Fruit fly (Drosophila melanogaster) whole organism, embryonic: ENCODE results near the gene CG14340.

Experiments used
- ATbp ChIP-seq: fragments of 200-800 bp; sonication (Bioruptor generic); optimal IDR thresholded peaks from 2 replicates; lab custom pipeline; 2017; ENCODE audit warnings: missing biosample characterization, mild to moderate bottlenecking, missing genetic modification characterization, missing genetic modification reagents
- B-H2 ChIP-seq: fragments of 200-800 bp; sonication (Bioruptor generic); optimal IDR thresholded peaks from 2 replicates; lab custom pipeline; 2018; ENCODE audit warnings: missing biosample characterization, mild to moderate bottlenecking, missing genetic modification characterization
- BtbVII ChIP-seq: fragments of 200-800 bp; sonication (Bioruptor generic); optimal IDR thresholded peaks from 3 replicates; lab custom pipeline; 2017; ENCODE audit warnings: missing biosample characterization, mild to moderate bottlenecking, missing genetic modification characterization
- CG10366 ChIP-seq: fragments of 200-800 bp; sonication (Bioruptor generic); IDR thresholded peaks from 2 replicates; pipeline ENCODE4 v1.3.6; 2022; ENCODE audit warnings: missing biosample characterization, missing genetic modification characterization
- CG11504 ChIP-seq: fragments of 200-800 bp; sonication (Bioruptor generic); optimal IDR thresholded peaks from 3 replicates; lab custom pipeline; 2019; ENCODE audit warnings: missing biosample characterization, mild to moderate bottlenecking, missing genetic modification characterization, moderate library complexity
- CG11723 ChIP-seq: fragments of 200-800 bp; sonication (Bioruptor generic); optimal IDR thresholded peaks from 2 replicates; lab custom pipeline; 2017; ENCODE audit warnings: missing biosample characterization, mild to moderate bottlenecking, missing genetic modification characterization
- CG12155 ChIP-seq: fragments of 200-800 bp; sonication (Bioruptor generic); optimal IDR thresholded peaks from 3 replicates; lab custom pipeline; 2016; ENCODE audit warnings: missing biosample characterization, missing genetic modification characterization
- CG13296 ChIP-seq: fragments of 200-800 bp; sonication (Bioruptor generic); optimal IDR thresholded peaks from 3 replicates; lab custom pipeline; 2018; ENCODE audit warnings: missing biosample characterization, mild to moderate bottlenecking, missing genetic modification characterization
- CG14860 ChIP-seq: fragments of 200-800 bp; sonication (Bioruptor generic); IDR thresholded peaks from 3 replicates; pipeline ENCODE4 v1.3.6; 2022; ENCODE audit warnings: missing biosample characterization, missing genetic modification characterization; ENCODE audit not compliant: partially characterized antibody
- CG15601 ChIP-seq: fragments of 200-800 bp; sonication (Bioruptor generic); optimal IDR thresholded peaks from 3 replicates; lab custom pipeline; 2019; ENCODE audit warnings: missing biosample characterization, mild to moderate bottlenecking, missing genetic modification characterization, moderate library complexity
- CG17186 ChIP-seq: fragments of 200-800 bp; sonication (Bioruptor generic); optimal IDR thresholded peaks from 3 replicates; lab custom pipeline; 2017; ENCODE audit warnings: missing biosample characterization, missing genetic modification reagents, missing genetic modification characterization
- CG5180 ChIP-seq: fragments of 200-800 bp; sonication (Bioruptor generic); optimal IDR thresholded peaks from 3 replicates; lab custom pipeline; 2017; ENCODE audit warnings: missing biosample characterization, missing genetic modification characterization, mild to moderate bottlenecking, moderate library complexity, missing genetic modification reagents
- CG8388 ChIP-seq: fragments of 200-800 bp; sonication (Bioruptor generic); optimal IDR thresholded peaks from 2 replicates; lab custom pipeline; 2019; ENCODE audit warnings: missing biosample characterization, mild to moderate bottlenecking, missing genetic modification characterization, moderate library complexity
- CG8478 ChIP-seq: fragments of >200 bp; optimal IDR thresholded peaks from 2 replicates; lab custom pipeline; 2018
- Camta ChIP-seq: fragments of 200-800 bp; sonication (Bioruptor generic); optimal IDR thresholded peaks from 2 replicates; lab custom pipeline; 2016; ENCODE audit warnings: missing biosample characterization, missing genetic modification characterization
- Dek ChIP-seq: fragments of 200-800 bp; sonication (Bioruptor generic); optimal IDR thresholded peaks from 3 replicates; lab custom pipeline; 2019; ENCODE audit warnings: missing biosample characterization, mild to moderate bottlenecking, missing genetic modification characterization, moderate library complexity
- Dip3 ChIP-seq: fragments of 200-800 bp; sonication (Bioruptor generic); optimal IDR thresholded peaks from 3 replicates; lab custom pipeline; 2016; ENCODE audit warnings: missing biosample characterization, missing genetic modification characterization
- ERR ChIP-seq: fragments of 200-800 bp; sonication (Bioruptor generic); optimal IDR thresholded peaks from 2 replicates; lab custom pipeline; 2016; ENCODE audit warnings: missing biosample characterization, missing genetic modification characterization
- Max ChIP-seq: fragments of 200-800 bp; sonication (Bioruptor generic); optimal IDR thresholded peaks from 2 replicates; lab custom pipeline; 2016; ENCODE audit warnings: missing biosample characterization, mild to moderate bottlenecking, missing genetic modification characterization
- NFAT ChIP-seq: fragments of 200-800 bp; sonication (Bioruptor generic); IDR thresholded peaks from 2 replicates; pipeline ENCODE4 v1.3.6; 2022; ENCODE audit warnings: missing biosample characterization, missing genetic modification characterization
- Pdp1 ChIP-seq, 2 experiments: fragments of 200-800 bp; sonication (Bioruptor generic); optimal IDR thresholded peaks; 3 replicates each; lab custom pipeline; 2016; ENCODE audit warnings: missing biosample characterization in 2 of 2, missing genetic modification characterization in 2 of 2, mild to moderate bottlenecking in 1 of 2, moderate library complexity in 1 of 2
- Rfx ChIP-seq: fragments of 200-800 bp; sonication (Bioruptor generic); IDR thresholded peaks from 2 replicates; pipeline ENCODE4 v1.3.6; 2022; ENCODE audit warnings: missing biosample characterization, missing genetic modification characterization
- Sox102F ChIP-seq: fragments of 200-800 bp; sonication (Bioruptor generic); optimal IDR thresholded peaks from 2 replicates; lab custom pipeline; 2018; ENCODE audit warnings: missing biosample characterization, mild to moderate bottlenecking, missing genetic modification characterization, moderate library complexity
- Ssrp ChIP-seq: fragments of 200-800 bp; sonication (Bioruptor generic); optimal IDR thresholded peaks from 2 replicates; lab custom pipeline; 2018; ENCODE audit warnings: missing biosample characterization, mild to moderate bottlenecking, missing genetic modification characterization, moderate library complexity
- Tbp ChIP-seq: fragments of >200 bp; optimal IDR thresholded peaks from 2 replicates; lab custom pipeline; 2018; ENCODE audit warnings: missing biosample characterization, missing genetic modification characterization
- YL-1 ChIP-seq: fragments of 200-800 bp; sonication (Bioruptor generic); optimal IDR thresholded peaks from 3 replicates; lab custom pipeline; 2017; ENCODE audit warnings: missing biosample characterization, mild to moderate bottlenecking, missing genetic modification characterization
- chinmo ChIP-seq: fragments of 200-800 bp; sonication (Bioruptor generic); IDR thresholded peaks from 4 replicates; pipeline ENCODE4 v1.3.6; 2022; ENCODE audit warnings: missing biosample characterization, missing genetic modification characterization; ENCODE audit not compliant: partially characterized antibody
- chm ChIP-seq: fragments of 200-800 bp; sonication (Bioruptor generic); IDR thresholded peaks from 2 replicates; pipeline ENCODE4 v1.3.6; 2022; ENCODE audit warnings: missing biosample characterization, missing genetic modification characterization
- ci ChIP-seq: fragments of 200-800 bp; sonication (Bioruptor generic); IDR thresholded peaks from 3 replicates; pipeline ENCODE4 v1.3.6; 2022; ENCODE audit warnings: missing biosample characterization, missing genetic modification characterization
- dpn ChIP-seq, 2 experiments: fragments of 200-800 bp; sonication (Bioruptor generic); optimal IDR thresholded peaks; 3 replicates each; lab custom pipeline; 2016; ENCODE audit warnings: missing biosample characterization in 2 of 2, missing genetic modification characterization in 2 of 2
- ewg ChIP-seq: fragments of 200-800 bp; sonication (Bioruptor generic); optimal IDR thresholded peaks from 3 replicates; lab custom pipeline; 2017; ENCODE audit warnings: mild to moderate bottlenecking, missing biosample characterization, missing genetic modification reagents, missing genetic modification characterization
- fd96Cb ChIP-seq: fragments of 200-800 bp; sonication (Bioruptor generic); optimal IDR thresholded peaks from 2 replicates; lab custom pipeline; 2018; ENCODE audit warnings: missing biosample characterization, mild to moderate bottlenecking, missing genetic modification characterization, moderate library complexity
- gce ChIP-seq: fragments of 200-800 bp; sonication (Bioruptor generic); IDR thresholded peaks from 3 replicates; pipeline ENCODE4 v1.3.6; 2022; ENCODE audit warnings: missing biosample characterization, missing genetic modification characterization
- grau ChIP-seq: fragments of 200-800 bp; optimal IDR thresholded peaks from 3 replicates; lab custom pipeline; 2019; ENCODE audit warnings: missing biosample characterization, mild to moderate bottlenecking, missing genetic modification characterization, moderate library complexity
- grn ChIP-seq: fragments of 200-800 bp; sonication (Bioruptor generic); optimal IDR thresholded peaks from 3 replicates; lab custom pipeline; 2017; ENCODE audit warnings: missing biosample characterization, missing genetic modification characterization
- gro ChIP-seq: fragments of 200-800 bp; sonication (Bioruptor generic); optimal IDR thresholded peaks from 2 replicates; lab custom pipeline; 2016; ENCODE audit warnings: missing biosample characterization, missing genetic modification characterization
- hb ChIP-seq: fragments of 200-800 bp; sonication (Bioruptor generic); IDR thresholded peaks from 3 replicates; pipeline ENCODE4 v1.3.6; 2022; ENCODE audit warnings: missing biosample characterization, missing genetic modification characterization; ENCODE audit not compliant: partially characterized antibody
- jumu ChIP-seq: fragments of 200-800 bp; sonication (Bioruptor generic); optimal IDR thresholded peaks from 3 replicates; lab custom pipeline; 2016; ENCODE audit warnings: missing biosample characterization, missing genetic modification characterization
- kay ChIP-seq: fragments of 200-800 bp; sonication (Bioruptor generic); optimal IDR thresholded peaks from 2 replicates; lab custom pipeline; 2016; ENCODE audit warnings: missing biosample characterization, missing genetic modification characterization
- lab ChIP-seq: fragments of 200-800 bp; sonication (Bioruptor generic); optimal IDR thresholded peaks from 3 replicates; lab custom pipeline; 2017; ENCODE audit warnings: missing biosample characterization, missing genetic modification characterization, mild to moderate bottlenecking, moderate library complexity, missing genetic modification reagents
- nom ChIP-seq: fragments of 200-800 bp; sonication (Bioruptor generic); optimal IDR thresholded peaks from 2 replicates; lab custom pipeline; 2017; ENCODE audit warnings: missing biosample characterization, missing genetic modification characterization, mild to moderate bottlenecking, moderate library complexity, missing genetic modification reagents
- schlank ChIP-seq: fragments of 200-800 bp; sonication (Bioruptor generic); optimal IDR thresholded peaks from 2 replicates; lab custom pipeline; 2018; ENCODE audit warnings: missing biosample characterization, mild to moderate bottlenecking, missing genetic modification characterization
- scrt ChIP-seq: fragments of 200-800 bp; sonication (Bioruptor generic); optimal IDR thresholded peaks from 2 replicates; lab custom pipeline; 2018; ENCODE audit warnings: missing biosample characterization, mild to moderate bottlenecking, missing genetic modification characterization, moderate library complexity
- sens ChIP-seq: fragments of 200-800 bp; sonication (Bioruptor generic); peaks from one replicate; lab custom pipeline; 2016; ENCODE audit warnings: missing biosample characterization, missing genetic modification characterization
- sisA ChIP-seq: fragments of 200-800 bp; sonication (Bioruptor generic); IDR thresholded peaks from 2 replicates; pipeline ENCODE4 v1.3.6; 2022; ENCODE audit warnings: missing biosample characterization, missing genetic modification characterization
- so ChIP-seq: fragments of 200-800 bp; sonication (Bioruptor generic); IDR thresholded peaks from 3 replicates; pipeline ENCODE4 v1.3.6; 2022; ENCODE audit warnings: missing biosample characterization, missing genetic modification characterization
- sqz ChIP-seq: fragments of 200-800 bp; sonication (Bioruptor generic); optimal IDR thresholded peaks from 3 replicates; lab custom pipeline; 2018; ENCODE audit warnings: missing biosample characterization, mild to moderate bottlenecking, missing genetic modification characterization
- sr ChIP-seq: fragments of 200-800 bp; sonication (Bioruptor generic); IDR thresholded peaks from 3 replicates; pipeline ENCODE4 v1.3.6; 2022; ENCODE audit warnings: missing biosample characterization, missing genetic modification characterization
- tin ChIP-seq: fragments of 200-800 bp; sonication (Bioruptor generic); optimal IDR thresholded peaks from 3 replicates; lab custom pipeline; 2016; ENCODE audit warnings: missing biosample characterization, missing genetic modification characterization
- usp ChIP-seq: fragments of >200 bp; optimal IDR thresholded peaks from 2 replicates; lab custom pipeline; 2017; ENCODE audit warnings: missing biosample characterization, missing genetic modification characterization

Gene CG14340

DNA sequence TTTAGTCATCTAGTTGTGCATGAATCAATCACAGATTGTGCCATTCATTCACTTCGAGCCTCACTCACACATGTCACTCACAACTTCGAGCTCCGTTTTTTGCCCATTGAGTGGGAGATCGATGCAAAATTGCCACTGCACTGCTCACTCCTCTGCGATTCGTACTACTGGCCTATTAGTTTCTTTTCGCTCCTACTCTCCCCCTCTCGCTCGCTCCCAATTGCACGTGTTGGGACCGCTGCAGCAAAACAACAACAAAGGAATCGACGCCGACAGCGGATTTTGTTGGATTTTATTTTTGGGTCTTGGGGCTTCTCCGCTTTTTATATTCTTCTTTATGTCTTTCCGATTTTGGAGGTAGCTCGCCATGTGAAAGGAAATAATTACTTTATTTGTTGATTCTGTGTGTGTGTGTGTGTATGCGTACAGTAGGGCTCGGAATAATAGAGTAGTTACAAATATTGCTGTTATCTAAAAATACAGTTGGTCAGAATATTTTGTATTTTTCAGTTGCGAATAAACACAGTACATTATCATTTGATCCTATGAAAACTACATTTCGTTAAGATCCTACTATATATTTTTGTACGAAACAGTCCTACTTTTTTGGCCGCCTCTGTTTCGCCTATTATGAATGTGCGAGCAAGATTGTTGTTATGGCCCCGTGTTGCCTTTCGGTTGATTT is 38.4 kb upstream of the CG14340 start (continued):
- peak; percentile 76 for TF ChIP-seq Camta (GFP tag; lab: Kevin White, UChicago)
- TF ChIP-seq ewg (GFP tag; lab: Kevin White, UChicago), result peak; percentile 76
- TF ChIP-seq CG13296 (GFP tag; lab: Kevin White, UChicago), result peak; percentile 18
- no peak for TF ChIP-seq Tbp (GFP tag; lab: Kevin White, UChicago)
- TF ChIP-seq CG11723, result peak; percentile 59
- TF ChIP-seq CG12155 (GFP tag; lab: Kevin White, UChicago), result peak; percentile 62
- TF ChIP-seq nom, result no peak
- peak; percentile 98 for TF ChIP-seq sens (GFP tag; lab: Kevin White, UChicago)
- TF ChIP-seq BtbVII, result peak; percentile 61
- TF ChIP-seq grau (tag; lab: Kevin White, UChicago), result peak; percentile 86
- peak; percentile 66 to 79 for TF ChIP-seq Pdp1 (GFP tag; optimal IDR thresholded peaks at IDR 0.05; lab: Kevin White, UChicago)
- TF ChIP-seq Max (GFP tag; lab: Kevin White, UChicago), result peak; percentile 69
- TF ChIP-seq so (GFP tag; lab: Robert Waterston, UW), result peak; percentile 85
- no peak for TF ChIP-seq sr
- TF ChIP-seq fd96Cb, result peak; percentile 88
- TF ChIP-seq ATbp, result peak; percentile 88
- peak; percentile 43 for TF ChIP-seq CG17186 (GFP tag; lab: Kevin White, UChicago)
- TF ChIP-seq gce (GFP tag; lab: Robert Waterston, UW), result 0 out of 3 replicates have a peak, but pooled peaks have one; percentile 58
- peak; percentile 38 for TF ChIP-seq schlank (tag; lab: Kevin White, UChicago)
- peak; percentile 59 for TF ChIP-seq scrt (GFP tag; lab: Kevin White, UChicago)
- peak; percentile 65 for TF ChIP-seq jumu
- TF ChIP-seq chinmo (GFP tag; lab: Robert Waterston, UW), result no peak
- no peak for TF ChIP-seq B-H2 (GFP tag; lab: Kevin White, UChicago)
- TF ChIP-seq kay (GFP tag; lab: Kevin White, UChicago), result peak; percentile 61
- peak; percentile 88 for TF ChIP-seq ci (GFP tag; lab: Robert Waterston, UW)
- peak; percentile 70 for TF ChIP-seq sisA (GFP tag; lab: Robert Waterston, UW)
- peak; percentile 80 for TF ChIP-seq Ssrp (tag; lab: Kevin White, UChicago)
- no peak for TF ChIP-seq NFAT (GFP tag; lab: Robert Waterston, UW)
- TF ChIP-seq ERR (GFP tag; lab: Kevin White, UChicago), result no peak
- peak; percentile 69 to 78 for TF ChIP-seq dpn (GFP tag; optimal IDR thresholded peaks at IDR 0.05; lab: Kevin White, UChicago)
- TF ChIP-seq CG8478 (lab: Kevin White, UChicago), result no peak
- peak; percentile 63 for TF ChIP-seq Dek (tag; lab: Kevin White, UChicago)
- TF ChIP-seq sqz (GFP tag; lab: Kevin White, UChicago), result peak; percentile 76
- peak; percentile 23 for TF ChIP-seq YL-1
- peak; percentile 75 for TF ChIP-seq tin (GFP tag; lab: Kevin White, UChicago)
- peak; percentile 88 for TF ChIP-seq CG11504 (tag; lab: Kevin White, UChicago)
- TF ChIP-seq Rfx, result peak; percentile 43; the same call in 1 of the 2 replicates
- peak; percentile 88 for TF ChIP-seq CG15601 (tag; lab: Kevin White, UChicago)
- TF ChIP-seq usp (GFP tag; lab: Kevin White, UChicago), result no peak
- peak; percentile 89 for TF ChIP-seq CG8388 (GFP tag; lab: Kevin White, UChicago)
- peak; percentile 84 for TF ChIP-seq lab (GFP tag; lab: Kevin White, UChicago)
- TF ChIP-seq CG10366 (GFP tag; lab: Robert Waterston, UW), result peak; percentile 61
- TF ChIP-seq Dip3, result no peak
- peak; percentile 91 for TF ChIP-seq Sox102F (GFP tag; lab: Kevin White, UChicago)
- no peak for TF ChIP-seq grn (GFP tag; lab: Kevin White, UChicago)
- no peak for TF ChIP-seq CG14860 (GFP tag; lab: Robert Waterston, UW)
- peak; percentile 51 for TF ChIP-seq CG5180 (GFP tag; lab: Kevin White, UChicago)
- TF ChIP-seq chm (GFP tag; lab: Robert Waterston, UW), result peak; percentile 83
- no peak for TF ChIP-seq gro (GFP tag; lab: Kevin White, UChicago)
- no peak for TF ChIP-seq hb (GFP tag; lab: Robert Waterston, UW)
